Fruit fly (Drosophila melanogaster): ENCODE data around the gene mmm.
A peak's percentile ranks its signal among the peaks of the same experiment; 100 is the strongest.

The mmm gene

DNA sequence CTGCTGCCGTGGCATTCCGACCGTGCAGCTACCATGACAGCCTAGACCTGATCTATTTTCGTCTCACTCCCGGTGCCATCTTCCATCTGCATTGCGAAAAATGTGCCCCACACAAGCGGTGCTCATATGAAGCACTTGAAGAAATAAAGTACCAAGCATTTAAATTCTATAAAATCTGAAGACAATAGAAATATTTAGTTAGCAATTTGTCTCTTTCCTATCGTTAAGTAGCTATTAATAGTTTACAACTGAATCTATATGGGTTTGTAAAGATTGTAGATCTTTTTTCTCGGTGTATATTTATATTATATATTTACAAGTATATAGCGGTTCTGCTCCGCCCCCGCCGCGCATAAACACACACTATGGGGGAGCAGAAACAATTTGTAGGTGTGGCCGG lies 28.0 kb downstream of the mmm start (continued):
- TF ChIP-seq CG4328 (GFP tag; optimal IDR thresholded peaks at IDR 0.05) (no peak), chif (GFP tag; optimal IDR thresholded peaks at IDR 0.05) (no peak), HHEX (GFP tag; optimal IDR thresholded peaks at IDR 0.05) (no peak), CG9727 (GFP tag; optimal IDR thresholded peaks at IDR 0.05) (no peak), unpg (GFP tag; optimal IDR thresholded peaks at IDR 0.05) (peak; percentile 25), BtbVII (GFP tag; optimal IDR thresholded peaks at IDR 0.05) (no peak), CG31441 (GFP tag; IDR thresholded peaks at IDR 0.05) (peak; percentile 35; the same call in 1 of the 2 replicates), ttk (GFP tag; IDR thresholded peaks at IDR 0.05) (no peak), Awh (GFP tag; IDR thresholded peaks at IDR 0.05) (no peak), CG43689 (GFP tag; IDR thresholded peaks at IDR 0.05) (no peak), bsh (GFP tag; optimal IDR thresholded peaks at IDR 0.05) (peak; percentile 40 to 55), CG18764 (GFP tag; optimal IDR thresholded peaks at IDR 0.05) (no peak), CG10209 (GFP tag; optimal IDR thresholded peaks at IDR 0.05) (no peak)

DNA sequence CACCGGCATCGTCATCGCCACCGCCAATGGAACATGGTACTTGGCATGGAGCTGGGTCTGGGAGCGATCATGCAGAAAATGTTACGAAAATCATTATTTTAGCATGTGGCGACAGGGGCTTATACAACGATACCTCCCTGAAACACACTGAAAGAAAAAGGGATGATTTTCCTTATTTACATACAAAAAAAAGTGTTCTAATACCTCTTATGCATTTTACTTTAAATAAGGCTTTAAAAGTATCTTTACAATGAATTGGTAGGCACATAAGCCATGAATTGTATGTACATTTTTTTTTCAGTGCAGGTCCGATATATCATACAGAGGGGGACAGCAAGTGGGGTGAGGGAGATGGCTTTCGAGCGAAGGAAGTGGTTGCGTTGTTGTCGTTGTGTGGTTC lies 31.0 kb downstream of the mmm start:
- no peak for TF ChIP-seq Taf1 (GFP tag; IDR thresholded peaks at IDR 0.05)
- no peak for TF ChIP-seq CG33557 (GFP tag; optimal IDR thresholded peaks at IDR 0.05)
- peak; percentile 43 for TF ChIP-seq fd96Cb (tag; optimal IDR thresholded peaks at IDR 0.05)
- TF ChIP-seq kay (GFP tag; optimal IDR thresholded peaks at IDR 0.05): no peak
- TF ChIP-seq ttk (GFP tag; IDR thresholded peaks at IDR 0.05): peak; percentile 42; the same call in 1 of the 2 replicates
- TF ChIP-seq CG8290 (GFP tag; optimal IDR thresholded peaks at IDR 0.05): no peak
- TF ChIP-seq CG8290 (tag; optimal IDR thresholded peaks at IDR 0.05): no peak
- no peak for TF ChIP-seq B-H1 (GFP tag; IDR thresholded peaks at IDR 0.05)
- no peak for TF ChIP-seq Nf-YA (GFP tag; IDR thresholded peaks at IDR 0.05)
- peak; percentile 69 for TF ChIP-seq Sox102F (GFP tag; optimal IDR thresholded peaks at IDR 0.05)
- TF ChIP-seq slbo (GFP tag; IDR thresholded peaks at IDR 0.05): peak; percentile 58; the same call in 1 of the 2 replicates
- TF ChIP-seq ranshi (GFP tag; IDR thresholded peaks at IDR 0.05): peak; percentile 46; the same call in 1 of the 2 replicates
- TF ChIP-seq CG8944 (GFP tag; optimal IDR thresholded peaks at IDR 0.05): peak; percentile 2
- no peak for TF ChIP-seq C15 (GFP tag; IDR thresholded peaks at IDR 0.05)
- no peak for TF ChIP-seq schlank (tag; optimal IDR thresholded peaks at IDR 0.05)
- peak; percentile 27 for TF ChIP-seq CG7786 (GFP tag; optimal IDR thresholded peaks at IDR 0.05)
- no peak for TF ChIP-seq crc (GFP tag; optimal IDR thresholded peaks at IDR 0.05)
- peak; percentile 13 for TF ChIP-seq Six4 (GFP tag; optimal IDR thresholded peaks at IDR 0.05)
- no peak for TF ChIP-seq sens-2 (GFP tag; IDR thresholded peaks at IDR 0.05)
- peak; percentile 54; the same call in 1 of the 3 replicates for TF ChIP-seq CG6175 (GFP tag; IDR thresholded peaks at IDR 0.05)
- no peak for TF ChIP-seq pb (GFP tag; optimal IDR thresholded peaks at IDR 0.05)
- TF ChIP-seq unc-4 (GFP tag; IDR thresholded peaks at IDR 0.05; ENCODE audit: partially characterized antibody): no peak
- TF ChIP-seq chif (GFP tag; optimal IDR thresholded peaks at IDR 0.05): peak; percentile 30 to 46
- TF ChIP-seq CG9609 (GFP tag; optimal IDR thresholded peaks at IDR 0.05): no peak
- TF ChIP-seq CG32767 (GFP tag; IDR thresholded peaks at IDR 0.05): no peak
- no peak for TF ChIP-seq CG4360 (GFP tag; IDR thresholded peaks at IDR 0.05)
- TF ChIP-seq CG3838 (GFP tag; optimal IDR thresholded peaks at IDR 0.05): no peak
- peak; percentile 40 for TF ChIP-seq mam (GFP tag; optimal IDR thresholded peaks at IDR 0.05)
- 0 out of 2 replicates have a peak, but pooled peaks have one; percentile 21 for TF ChIP-seq CG10959 (GFP tag; IDR thresholded peaks at IDR 0.05)
- TF ChIP-seq CG3281 (GFP tag; optimal IDR thresholded peaks at IDR 0.05): no peak
- peak; percentile 72 for TF ChIP-seq gem (tag; optimal IDR thresholded peaks at IDR 0.05)
- no peak for TF ChIP-seq CG1233 (GFP tag; optimal IDR thresholded peaks at IDR 0.05)
- peak; percentile 25 for TF ChIP-seq CG17385 (GFP tag; optimal IDR thresholded peaks at IDR 0.05)
- no peak for TF ChIP-seq CkIIα-i1 (GFP tag; IDR thresholded peaks at IDR 0.05)
- no peak for TF ChIP-seq salm (tag; optimal IDR thresholded peaks at IDR 0.05)
- peak; percentile 52; the same call in 1 of the 3 replicates for TF ChIP-seq H15 (GFP tag; IDR thresholded peaks at IDR 0.05)
- TF ChIP-seq Dbx (GFP tag; IDR thresholded peaks at IDR 0.05): 0 out of 3 replicates have a peak, but pooled peaks have one; percentile 25
- TF ChIP-seq so (GFP tag; IDR thresholded peaks at IDR 0.05): peak; percentile 57; the same call in 2 of the 3 replicates
- peak; percentile 51; the same call in 1 of the 2 replicates for TF ChIP-seq Xrp1 (GFP tag; IDR thresholded peaks at IDR 0.05)
- TF ChIP-seq CHES-1-like (GFP tag; optimal IDR thresholded peaks at IDR 0.05): no peak

Measured in whole organism, embryonic.